Worm (Caenorhabditis elegans) whole organism, late embryonic: Measurements from ENCODE around the gene F45E6.1.

Source experiments
- C08G9.2 ChIP-seq: sonication (generic microtip); optimal IDR thresholded peaks from 2 replicates; lab custom pipeline; 2016; ENCODE audit warnings: mild to moderate bottlenecking, missing genetic modification characterization, moderate library complexity, missing compliant biosample characterization
- K02D7.2 ChIP-seq: sonication (generic microtip); optimal IDR thresholded peaks from 2 replicates; lab custom pipeline; 2017; ENCODE audit warnings: mild to moderate bottlenecking, missing genetic modification characterization, missing compliant biosample characterization
- Y22D7AL.16 ChIP-seq: sonication (generic microtip); optimal IDR thresholded peaks from 2 replicates; lab custom pipeline; 2016; ENCODE audit warnings: missing genetic modification characterization, missing compliant biosample characterization
- ahr-1 ChIP-seq: sonication (generic microtip); optimal IDR thresholded peaks from 2 replicates; lab custom pipeline; 2016; ENCODE audit warnings: missing genetic modification characterization, missing compliant biosample characterization
- ceh-19 ChIP-seq: fragments of 200-800 bp; sonication (Bioruptor generic); optimal IDR thresholded peaks from 2 replicates; lab custom pipeline; 2018; ENCODE audit warnings: mild to moderate bottlenecking, missing genetic modification characterization, missing compliant biosample characterization
- ceh-2 ChIP-seq: sonication (generic microtip); optimal IDR thresholded peaks from 2 replicates; lab custom pipeline; 2016; ENCODE audit warnings: missing genotype, missing genetic modification characterization, missing compliant biosample characterization
- ceh-22 ChIP-seq: sonication (generic microtip); optimal IDR thresholded peaks from 2 replicates; lab custom pipeline; 2017; ENCODE audit warnings: missing biosample characterization, missing genetic modification characterization
- ceh-34 ChIP-seq: sonication (generic microtip); optimal IDR thresholded peaks from 2 replicates; lab custom pipeline; 2016; ENCODE audit warnings: mild to moderate bottlenecking, missing genetic modification characterization, missing compliant biosample characterization
- ceh-48 ChIP-seq: sonication (generic microtip); optimal IDR thresholded peaks from 2 replicates; lab custom pipeline; 2016; ENCODE audit warnings: missing genetic modification characterization, inconsistent platforms, missing compliant biosample characterization
- dmd-4 ChIP-seq: sonication (generic microtip); optimal IDR thresholded peaks from 2 replicates; lab custom pipeline; 2016; ENCODE audit warnings: borderline replicate concordance, missing genetic modification characterization, missing compliant biosample characterization
- elt-4 ChIP-seq: sonication (generic microtip); optimal IDR thresholded peaks from 2 replicates; lab custom pipeline; 2016; ENCODE audit warnings: missing genetic modification characterization, missing compliant biosample characterization
- ets-4 ChIP-seq: sonication (generic microtip); optimal IDR thresholded peaks from 2 replicates; lab custom pipeline; 2016; ENCODE audit warnings: missing genetic modification characterization, missing compliant biosample characterization
- fax-1 ChIP-seq: sonication (generic microtip); optimal IDR thresholded peaks from 2 replicates; lab custom pipeline; 2016; ENCODE audit warnings: missing genotype, missing genetic modification characterization, missing compliant biosample characterization
- fkh-6 ChIP-seq: sonication (generic microtip); optimal IDR thresholded peaks from 2 replicates; lab custom pipeline; 2016; ENCODE audit warnings: missing genetic modification characterization, missing compliant biosample characterization
- hlh-15 ChIP-seq: sonication (generic microtip); optimal IDR thresholded peaks from 2 replicates; lab custom pipeline; 2016; ENCODE audit warnings: missing genetic modification characterization, missing compliant biosample characterization
- hlh-6 ChIP-seq: sonication (generic microtip); optimal IDR thresholded peaks from 2 replicates; lab custom pipeline; 2016; ENCODE audit warnings: missing genotype, missing genetic modification characterization, missing compliant biosample characterization
- hlh-8 ChIP-seq: sonication (generic microtip); optimal IDR thresholded peaks from 2 replicates; lab custom pipeline; 2016; ENCODE audit warnings: missing genotype, missing genetic modification characterization, missing compliant biosample characterization
- mec-3 ChIP-seq: sonication (generic microtip); optimal IDR thresholded peaks from 2 replicates; lab custom pipeline; 2016; ENCODE audit warnings: borderline replicate concordance, missing genetic modification characterization, missing compliant biosample characterization
- nfya-1 ChIP-seq: sonication (generic microtip); optimal IDR thresholded peaks from 2 replicates; lab custom pipeline; 2017; ENCODE audit warnings: missing genetic modification characterization, mild to moderate bottlenecking, missing compliant biosample characterization, antibody characterized with exemption, moderate library complexity
- nhr-11 ChIP-seq: fragments of 150-350 bp; optimal IDR thresholded peaks from 2 replicates; lab custom pipeline; 2014; ENCODE audit warnings: missing biosample characterization, missing genetic modification characterization
- pha-2 ChIP-seq: sonication (generic microtip); optimal IDR thresholded peaks from 2 replicates; lab custom pipeline; 2017; ENCODE audit warnings: mild to moderate bottlenecking, missing genetic modification characterization, missing compliant biosample characterization
- pqm-1 ChIP-seq: sonication (generic microtip); optimal IDR thresholded peaks from 2 replicates; lab custom pipeline; 2016; ENCODE audit warnings: missing genetic modification characterization, missing compliant biosample characterization
- rnt-1 ChIP-seq: sonication (generic microtip); optimal IDR thresholded peaks from 2 replicates; lab custom pipeline; 2016; ENCODE audit warnings: missing genetic modification characterization, missing compliant biosample characterization
- sdc-2 ChIP-seq: sonication (generic microtip); optimal IDR thresholded peaks from 2 replicates; lab custom pipeline; 2016; ENCODE audit warnings: missing genotype, missing genetic modification characterization, missing compliant biosample characterization
- sox-4 ChIP-seq: sonication (generic microtip); optimal IDR thresholded peaks from 2 replicates; lab custom pipeline; 2017; ENCODE audit warnings: mild to moderate bottlenecking, missing genetic modification characterization, inconsistent platforms, missing compliant biosample characterization
- ttx-3 ChIP-seq: sonication (generic microtip); optimal IDR thresholded peaks from 2 replicates; lab custom pipeline; 2016; ENCODE audit warnings: missing genetic modification reagents, missing genetic modification characterization, missing compliant biosample characterization
- unc-42 ChIP-seq: sonication (generic microtip); optimal IDR thresholded peaks from 2 replicates; lab custom pipeline; 2016; ENCODE audit warnings: missing genotype, missing genetic modification characterization, missing compliant biosample characterization
- unc-55 ChIP-seq: sonication (generic microtip); optimal IDR thresholded peaks from 2 replicates; lab custom pipeline; 2017; ENCODE audit warnings: missing biosample characterization, missing genetic modification reagents, missing genetic modification characterization
- ztf-16 ChIP-seq: sonication (generic microtip); optimal IDR thresholded peaks from 2 replicates; lab custom pipeline; 2017; ENCODE audit warnings: missing genetic modification characterization, missing compliant biosample characterization

The F45E6.1 gene

ce11 chrX:12436486-12436885 is 40.8 kb downstream of the F45E6.1 start:
- TF ChIP-seq ets-4, result no peak
- no peak for TF ChIP-seq K02D7.2 (tag; lab: Kevin White, UChicago)
- no peak for TF ChIP-seq fkh-6 (tag; lab: Kevin White, UChicago)
- TF ChIP-seq pqm-1 (tag; lab: Kevin White, UChicago), result no peak
- TF ChIP-seq mec-3 (tag; lab: Kevin White, UChicago), result no peak
- no peak for TF ChIP-seq ttx-3 (tag; lab: Kevin White, UChicago)
- no peak for TF ChIP-seq hlh-6 (tag; lab: Kevin White, UChicago)
- no peak for TF ChIP-seq fax-1
- TF ChIP-seq rnt-1 (tag; lab: Kevin White, UChicago), result no peak

ce11 chrX:12435246-12435645 is 42.0 kb downstream of the F45E6.1 start:
- no peak for TF ChIP-seq nhr-11 (tag; lab: Kevin White, UChicago)
- no peak for TF ChIP-seq ztf-16 (tag; lab: Kevin White, UChicago)
- TF ChIP-seq dmd-4 (tag; lab: Kevin White, UChicago), result no peak
- no peak for TF ChIP-seq fkh-6 (tag; lab: Kevin White, UChicago)
- no peak for TF ChIP-seq elt-4 (tag; lab: Kevin White, UChicago)
- no peak for TF ChIP-seq ceh-22 (tag; lab: Kevin White, UChicago)
- TF ChIP-seq ceh-2 (tag; lab: Kevin White, UChicago), result no peak
- TF ChIP-seq Y22D7AL.16 (tag; lab: Kevin White, UChicago), result no peak
- TF ChIP-seq unc-55, result no peak

- TF ChIP-seq ceh-48 (tag; lab: Kevin White, UChicago) (no peak), unc-42 (tag; lab: Kevin White, UChicago) (no peak), pqm-1 (tag; lab: Kevin White, UChicago) (no peak), hlh-15 (tag; lab: Kevin White, UChicago) (no peak), hlh-8 (tag; lab: Kevin White, UChicago) (no peak), pha-2 (tag; lab: Kevin White, UChicago) (no peak), dmd-4 (tag; lab: Kevin White, UChicago) (no peak), C08G9.2 (tag; lab: Kevin White, UChicago) (no peak), sdc-2 (tag; lab: Kevin White, UChicago) (no peak), rnt-1 (tag; lab: Kevin White, UChicago) (no peak), sox-4 (tag; lab: Kevin White, UChicago) (no peak), nfya-1 (tag; lab: Kevin White, UChicago) (no peak), ztf-16 (tag; lab: Kevin White, UChicago) (no peak)
- TF ChIP-seq, all 69 proteins: peak for 0
Measured at ce11 chrX:12434086-12434485, 43.2 kb downstream of the F45E6.1 start, which contains the start of gene tsct-1. tsct-1 (plus strand) TSS chrX:12434097.

- TF ChIP-seq ceh-34 (tag; lab: Kevin White, UChicago) (no peak), pha-2 (tag; lab: Kevin White, UChicago) (no peak), unc-55 (no peak), ahr-1 (tag; lab: Kevin White, UChicago) (no peak), sox-4 (tag; lab: Kevin White, UChicago) (no peak), ceh-19 (no peak), fkh-6 (tag; lab: Kevin White, UChicago) (no peak), ceh-22 (tag; lab: Kevin White, UChicago) (no peak)
Measured at ce11 chrX:12430309-12430708, 46.9 kb downstream of the F45E6.1 start, which contains the start of gene med-1. med-1 (plus strand) TSS chrX:12430609.
